Fruit fly (Drosophila melanogaster) whole organism, pupa: ENCODE data around the gene CG2818.
A peak's percentile ranks its signal among the peaks of the same experiment; 100 is the strongest.

Experiments used
- CG10348 ChIP-seq: fragments of 200-800 bp; sonication (Bioruptor generic); IDR thresholded peaks from 2 replicates; pipeline ENCODE4 v1.3.6; 2022; ENCODE audit warnings: missing biosample characterization, missing genetic modification characterization
- CG12605 ChIP-seq: fragments of 200-800 bp; sonication (Bioruptor generic); IDR thresholded peaks from 2 replicates; pipeline ENCODE4 v1.3.6; 2022; ENCODE audit warnings: missing biosample characterization, missing genetic modification characterization
- CG13204 ChIP-seq: fragments of 200-800 bp; sonication (Bioruptor generic); optimal IDR thresholded peaks from 2 replicates; lab custom pipeline; 2018; ENCODE audit warnings: missing biosample characterization, mild to moderate bottlenecking, missing genetic modification characterization, moderate library complexity
- CG14655 ChIP-seq: fragments of 200-800 bp; sonication (Bioruptor generic); optimal IDR thresholded peaks from 3 replicates; lab custom pipeline; 2017; ENCODE audit warnings: mild to moderate bottlenecking, missing biosample characterization, missing genetic modification reagents, missing genetic modification characterization
- CG15710 ChIP-seq: fragments of 200-800 bp; sonication (Bioruptor generic); optimal IDR thresholded peaks from 2 replicates; lab custom pipeline; 2018; ENCODE audit warnings: missing biosample characterization, mild to moderate bottlenecking, missing genetic modification characterization, moderate library complexity
- CG17806 ChIP-seq: fragments of 200-800 bp; sonication (Bioruptor generic); optimal IDR thresholded peaks from 2 replicates; lab custom pipeline; 2018; ENCODE audit warnings: missing biosample characterization, mild to moderate bottlenecking, missing genetic modification characterization, moderate library complexity
- CG32121 ChIP-seq: fragments of 200-800 bp; sonication (Bioruptor generic); IDR thresholded peaks from 2 replicates; pipeline ENCODE4 v1.3.6; 2022; ENCODE audit warnings: missing biosample characterization, missing genetic modification characterization
- CG34367 ChIP-seq: fragments of 200-800 bp; sonication (Bioruptor generic); optimal IDR thresholded peaks from 2 replicates; lab custom pipeline; 2018; ENCODE audit warnings: missing biosample characterization, mild to moderate bottlenecking, missing genetic modification characterization
- CG4496 ChIP-seq: fragments of 200-800 bp; sonication (Bioruptor generic); IDR thresholded peaks from 3 replicates; pipeline ENCODE4 v1.3.6; 2022; ENCODE audit warnings: missing biosample characterization, missing genetic modification characterization
- CG8159 ChIP-seq: fragments of 200-800 bp; sonication (Bioruptor generic); optimal IDR thresholded peaks from 3 replicates; lab custom pipeline; 2018; ENCODE audit warnings: missing biosample characterization, mild to moderate bottlenecking, missing genetic modification characterization, moderate library complexity
- CG8301 ChIP-seq: fragments of 200-800 bp; sonication (Bioruptor generic); optimal IDR thresholded peaks from 2 replicates; lab custom pipeline; 2018; ENCODE audit warnings: missing biosample characterization, mild to moderate bottlenecking, missing genetic modification characterization
- CG9948 ChIP-seq: fragments of 200-800 bp; sonication (Bioruptor generic); optimal IDR thresholded peaks from 2 replicates; lab custom pipeline; 2018; ENCODE audit warnings: missing biosample characterization, mild to moderate bottlenecking, missing genetic modification characterization, moderate library complexity
- D1 ChIP-seq: fragments of 200-800 bp; sonication (Bioruptor generic); optimal IDR thresholded peaks from 2 replicates; lab custom pipeline; 2018; ENCODE audit warnings: missing biosample characterization, mild to moderate bottlenecking, missing genetic modification characterization, moderate library complexity
- EcR ChIP-seq: fragments of 200-800 bp; sonication (Bioruptor generic); optimal IDR thresholded peaks from 3 replicates; lab custom pipeline; 2019; ENCODE audit warnings: missing biosample characterization, missing genetic modification characterization, mild to moderate bottlenecking, moderate library complexity, missing genetic modification reagents
- Ets98B ChIP-seq: fragments of 200-800 bp; sonication (Bioruptor generic); IDR thresholded peaks from 2 replicates; pipeline ENCODE4 v1.3.6; 2022; ENCODE audit warnings: missing biosample characterization, missing genetic modification characterization
- Pif1A ChIP-seq: fragments of 200-800 bp; sonication (Bioruptor generic); optimal IDR thresholded peaks from 3 replicates; lab custom pipeline; 2016; ENCODE audit warnings: missing biosample characterization, missing genetic modification characterization
- Pif1B ChIP-seq: fragments of 200-800 bp; sonication (Bioruptor generic); optimal IDR thresholded peaks from 3 replicates; lab custom pipeline; 2016; ENCODE audit warnings: missing biosample characterization, missing genetic modification characterization
- Snoo ChIP-seq: fragments of 200-800 bp; sonication (Bioruptor generic); optimal IDR thresholded peaks from 3 replicates; lab custom pipeline; 2017; ENCODE audit warnings: missing biosample characterization, mild to moderate bottlenecking, missing genetic modification characterization, inconsistent platforms
- fd96Ca ChIP-seq: fragments of 200-800 bp; sonication (Bioruptor generic); IDR thresholded peaks from 3 replicates; pipeline ENCODE4 v1.3.6; 2022; ENCODE audit warnings: missing biosample characterization, missing genetic modification characterization
- gl ChIP-seq: fragments of 200-800 bp; sonication (Bioruptor generic); optimal IDR thresholded peaks from 2 replicates; lab custom pipeline; 2018; ENCODE audit warnings: missing biosample characterization, mild to moderate bottlenecking, missing genetic modification characterization
- rn ChIP-seq: fragments of 200-800 bp; sonication (Bioruptor generic); IDR thresholded peaks from 2 replicates; pipeline ENCODE4 v1.3.6; 2022; ENCODE audit warnings: missing biosample characterization, missing genetic modification characterization

The CG2818 gene

dm6 chr2L:3748691-3749090 is 35.5 kb downstream of the CG2818 start:
- TF ChIP-seq EcR (GFP tag; lab: Kevin White, UChicago) = no peak
- 0 out of 2 replicates have a peak, but pooled peaks have one; percentile 11 for TF ChIP-seq CG12605
- TF ChIP-seq CG4496 = peak; percentile 65; the same call in 1 of the 3 replicates

DNA sequence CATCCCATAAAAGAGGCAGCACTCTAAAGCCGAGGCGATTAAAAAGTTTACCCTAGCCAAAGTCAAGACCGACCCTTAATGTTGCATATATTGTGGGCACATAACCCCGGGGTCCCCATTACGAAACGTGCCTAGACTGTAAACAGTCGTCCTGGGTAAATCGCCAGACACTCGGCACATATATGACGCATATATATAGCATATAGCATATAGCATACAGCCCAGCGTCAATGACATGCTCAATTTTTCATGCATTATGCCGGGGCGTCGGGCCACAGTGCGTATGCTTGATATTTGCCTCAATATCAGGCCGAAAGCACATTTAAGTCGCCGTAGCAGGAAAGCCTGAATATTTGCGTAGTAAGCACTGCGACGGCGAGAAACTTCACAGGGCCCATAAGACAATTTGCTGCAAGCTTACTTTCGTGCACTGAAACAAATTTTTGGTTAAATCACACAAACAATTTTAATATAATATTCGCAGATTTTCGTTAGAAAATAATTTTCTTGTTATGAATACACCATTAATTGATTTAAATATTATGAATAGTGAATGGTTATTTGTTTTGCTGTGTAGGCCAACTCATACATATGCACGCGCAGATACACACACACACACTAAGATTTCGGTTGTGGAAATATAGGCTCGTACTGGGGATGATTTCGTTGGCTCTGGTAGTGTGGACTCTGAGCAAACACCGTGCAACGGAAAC is 41.8 kb downstream of the CG2818 start:
- TF ChIP-seq Pif1B (GFP tag; lab: Kevin White, UChicago) = no peak
- TF ChIP-seq CG15710 (tag; lab: Kevin White, UChicago) = no peak
- TF ChIP-seq Ets98B (GFP tag; lab: Robert Waterston, UW) = 0 out of 2 replicates have a peak, but pooled peaks have one; percentile 20

DNA sequence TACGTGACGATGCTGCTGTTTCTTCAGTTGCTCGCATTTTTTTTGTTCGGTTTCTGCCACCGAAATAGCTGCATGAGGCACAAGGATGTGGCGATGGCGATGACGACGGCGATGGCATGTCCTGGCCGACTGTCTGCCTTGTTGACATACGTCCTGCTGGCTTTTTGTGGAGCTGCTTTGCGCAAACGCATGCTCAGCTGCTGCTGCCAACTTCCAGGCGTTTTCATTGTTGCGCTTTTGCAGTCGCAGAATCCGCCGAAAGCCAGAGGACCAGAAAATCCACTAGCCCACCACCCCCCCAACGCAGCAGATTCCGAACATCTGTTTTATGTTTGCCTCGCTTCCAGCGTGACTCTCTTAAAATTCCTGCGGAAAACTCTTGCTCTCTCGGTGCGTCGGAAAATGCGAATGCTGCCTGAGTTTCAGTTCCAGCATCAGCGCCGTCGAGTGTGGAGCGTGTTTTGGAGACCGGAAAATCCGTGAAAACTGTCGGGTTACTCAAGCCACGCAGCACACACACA is 43.7 kb downstream of the CG2818 start, which contains the start of gene CG43707:
CG43707 (plus strand) TSS at position 426 of the 521 bp plus-strand sequence.
- no peak for TF ChIP-seq EcR (GFP tag; lab: Kevin White, UChicago)
- no peak for TF ChIP-seq rn (GFP tag; lab: Robert Waterston, UW)
- TF ChIP-seq Snoo (tag; lab: Kevin White, UChicago) = no peak
- no peak for TF ChIP-seq CG15710 (tag; lab: Kevin White, UChicago)
- TF ChIP-seq CG13204 (GFP tag; lab: Kevin White, UChicago) = no peak
- TF ChIP-seq fd96Ca = no peak
- TF ChIP-seq CG34367 = no peak
- TF ChIP-seq Ets98B (GFP tag; lab: Robert Waterston, UW) = no peak
- no peak for TF ChIP-seq CG4496
- TF ChIP-seq, all 21 proteins: peak for 0

- TF ChIP-seq CG9948 (no peak), CG32121 (GFP tag; lab: Robert Waterston, UW) (no peak), gl (tag; lab: Kevin White, UChicago) (no peak), D1 (tag; lab: Kevin White, UChicago) (no peak), CG8301 (no peak), CG4496 (no peak), Pif1A (GFP tag; lab: Kevin White, UChicago) (no peak), fd96Ca (no peak), CG13204 (GFP tag; lab: Kevin White, UChicago) (no peak), CG17806 (tag; lab: Kevin White, UChicago) (no peak), Ets98B (GFP tag; lab: Robert Waterston, UW) (no peak), rn (GFP tag; lab: Robert Waterston, UW) (no peak), CG12605 (no peak), CG15710 (tag; lab: Kevin White, UChicago) (no peak), CG8159 (no peak), CG10348 (GFP tag; lab: Robert Waterston, UW) (no peak), EcR (GFP tag; lab: Kevin White, UChicago) (no peak), CG34367 (no peak), CG14655 (no peak), Pif1B (GFP tag; lab: Kevin White, UChicago) (no peak)
Measured at dm6 chr2L:3765194-3765593, 52.0 kb downstream of the CG2818 start, which contains the start of gene CG43703. Gene CG43703 (plus strand): TSS chr2L:3765494.
